Worm (Caenorhabditis elegans): ENCODE results near the gene ttr-29.

DNA sequence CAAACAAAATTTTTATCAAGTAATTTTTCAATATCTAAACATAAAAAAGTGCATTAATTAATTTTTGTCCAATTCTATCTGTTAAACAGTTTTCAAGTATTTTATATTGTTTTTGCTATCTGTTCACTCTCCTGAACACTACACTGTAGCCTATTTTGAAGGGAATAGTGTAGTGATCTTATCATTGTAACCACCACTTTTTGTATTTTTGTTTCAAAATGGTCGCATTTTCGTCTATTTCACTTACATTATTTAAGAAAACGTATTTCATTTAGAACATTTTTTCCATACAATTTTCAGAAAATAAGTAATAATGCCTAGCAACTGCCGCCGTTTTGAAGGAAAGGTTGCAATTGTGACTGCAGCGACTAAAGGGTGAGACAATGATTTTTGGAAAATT lies 15.7 kb upstream of the ttr-29 start, which contains the start of gene dhrs-4:
- TF ChIP-seq skn-1 (tag; optimal IDR thresholded peaks at IDR 0.05) (no peak), nhr-77 (tag; optimal IDR thresholded peaks at IDR 0.05) (no peak), mdt-29 (GFP tag; IDR thresholded peaks at IDR 0.05) (no peak), unc-130 (GFP tag; optimal IDR thresholded peaks at IDR 0.05) (no peak), nhr-11 (tag; optimal IDR thresholded peaks at IDR 0.05) (no peak), dpl-1 (GFP tag; optimal IDR thresholded peaks at IDR 0.05) (no peak), jun-1 (tag; optimal IDR thresholded peaks at IDR 0.05) (no peak), ceh-82 (tag; optimal IDR thresholded peaks at IDR 0.05) (no peak), ceh-32 (tag; optimal IDR thresholded peaks at IDR 0.05; ENCODE audit: poor library complexity) (no peak), daf-16 (GFP tag; optimal IDR thresholded peaks at IDR 0.05) (no peak), daf-16 (tag; optimal IDR thresholded peaks at IDR 0.05) (peak; percentile 36), rbr-2 (tag; optimal IDR thresholded peaks at IDR 0.05) (no peak)
